Worm (Caenorhabditis elegans): ENCODE data around the gene ceh-99.
A peak's percentile ranks its signal among the peaks of the same experiment; 100 is the strongest.

ceh-99 gene

DNA sequence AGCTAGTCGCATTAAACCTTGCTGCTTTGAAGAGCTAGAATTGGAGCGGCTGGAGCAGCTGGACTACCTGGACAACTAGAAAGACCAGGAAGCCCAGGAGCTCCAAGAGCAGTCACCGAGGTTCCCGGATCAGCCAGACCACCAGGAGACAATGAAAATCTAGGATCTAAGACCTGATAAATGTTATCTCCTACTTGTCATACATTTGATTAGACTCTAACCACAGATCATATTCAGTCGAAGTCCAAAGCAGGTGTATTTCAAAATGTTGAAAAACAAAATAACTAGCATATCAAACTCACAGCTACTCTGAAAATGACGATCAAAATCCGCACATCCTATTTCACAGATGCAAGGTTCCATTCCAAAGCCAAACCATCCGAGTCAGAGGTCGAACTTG is 27.8 kb upstream of the ceh-99 start, which contains the start of gene srz-6:
Gene srz-6, plus strand, starts transcription at position 301 of the 400 bp plus-strand sequence.
- TF ChIP-seq F13H6.1 (tag; optimal IDR thresholded peaks at IDR 0.05): no peak
- TF ChIP-seq aly-2 (tag; optimal IDR thresholded peaks at IDR 0.05): no peak
- TF ChIP-seq gmeb-1 (tag; optimal IDR thresholded peaks at IDR 0.05): no peak

DNA sequence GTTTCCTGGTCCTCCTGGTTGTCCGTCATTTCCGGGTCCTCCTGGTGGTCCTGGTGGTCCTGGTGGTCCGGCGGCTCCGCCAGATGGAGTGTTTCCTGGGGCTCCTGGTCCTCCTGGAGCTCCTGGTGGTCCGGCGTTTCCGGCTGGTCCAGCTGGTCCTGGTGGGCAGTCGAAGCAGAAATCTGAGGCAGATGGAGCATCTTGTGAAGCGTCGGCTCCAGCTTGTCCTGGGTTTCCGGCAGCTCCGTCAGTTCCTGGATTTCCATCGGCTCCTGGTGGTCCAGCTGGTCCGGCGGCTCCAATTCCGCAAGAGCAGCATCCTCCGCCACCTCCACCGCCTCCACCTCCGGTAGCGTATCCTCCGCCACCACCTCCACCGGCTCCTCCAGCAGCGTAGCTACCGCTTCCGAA is 25.7 kb upstream of the ceh-99 start:
- no peak for TF ChIP-seq elt-3 (tag; optimal IDR thresholded peaks at IDR 0.05)
- no peak for TF ChIP-seq ceh-82 (tag; optimal IDR thresholded peaks at IDR 0.05)

DNA sequence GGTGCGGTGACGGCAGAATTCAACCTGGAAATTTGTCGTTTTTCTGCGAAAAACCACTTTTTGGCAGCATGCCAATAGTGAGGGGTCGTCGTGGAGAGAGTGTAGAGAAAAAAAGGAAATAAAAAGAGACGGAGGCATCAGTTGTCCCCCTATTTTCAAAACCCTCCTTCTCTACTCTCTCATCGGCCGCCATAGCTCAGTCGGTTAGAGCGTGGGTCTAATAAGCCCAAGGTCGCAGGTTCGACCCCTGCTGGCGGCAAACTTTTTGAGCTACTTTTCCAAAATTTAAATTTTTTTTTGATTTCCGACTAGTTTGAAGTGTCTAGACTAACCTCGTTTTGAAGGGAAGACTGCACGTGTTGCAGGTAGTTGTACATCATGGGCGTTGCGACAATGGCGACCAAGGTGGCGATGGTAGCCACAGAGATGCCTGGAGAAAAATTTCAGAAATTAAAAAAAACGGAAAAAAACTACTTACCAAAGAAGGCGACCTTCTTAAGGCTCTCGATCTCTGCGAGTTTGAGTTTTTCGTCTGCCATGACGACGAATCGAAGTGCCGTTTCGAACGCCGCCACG is 25.1 kb upstream of the ceh-99 start, which contains the start of gene col-85:
Gene col-85, minus strand, starts transcription at position 540 of the 576 bp plus-strand sequence.
- no peak for TF ChIP-seq ceh-16 (tag; optimal IDR thresholded peaks at IDR 0.05)
- no peak for TF ChIP-seq skn-1 (tag; optimal IDR thresholded peaks at IDR 0.05)
- peak; percentile 71 for TF ChIP-seq unc-55 (GFP tag; optimal IDR thresholded peaks at IDR 0.05)
- peak; percentile 69 for TF ChIP-seq gmeb-1 (tag; optimal IDR thresholded peaks at IDR 0.05)
- no peak for TF ChIP-seq mab-5 (tag; optimal IDR thresholded peaks at IDR 0.05)
- TF ChIP-seq ztf-4 (tag; optimal IDR thresholded peaks at IDR 0.05): no peak
- TF ChIP-seq ztf-11 (tag; optimal IDR thresholded peaks at IDR 0.05): no peak
- TF ChIP-seq nhr-25 (tag; optimal IDR thresholded peaks at IDR 0.05): no peak
- TF ChIP-seq ceh-82 (tag; optimal IDR thresholded peaks at IDR 0.05): no peak
- peak; percentile 85 for TF ChIP-seq sma-9 (GFP tag; optimal IDR thresholded peaks at IDR 0.05)
- TF ChIP-seq sma-9 (tag; optimal IDR thresholded peaks at IDR 0.05): no peak
- TF ChIP-seq F13H6.1 (tag; optimal IDR thresholded peaks at IDR 0.05): peak; percentile 67
- TF ChIP-seq crh-2 (tag; optimal IDR thresholded peaks at IDR 0.05): peak; percentile 60
- peak; percentile 92 for TF ChIP-seq snpc-4 (tag; optimal IDR thresholded peaks at IDR 0.05)
- TF ChIP-seq Y55F3AM.14 (GFP tag; optimal IDR thresholded peaks at IDR 0.05): peak; percentile 54
- TF ChIP-seq fos-1 (tag; optimal IDR thresholded peaks at IDR 0.05): peak; percentile 49
- TF ChIP-seq nhr-12 (tag; optimal IDR thresholded peaks at IDR 0.05): no peak
- TF ChIP-seq lin-39 (tag; optimal IDR thresholded peaks at IDR 0.05): no peak
- no peak for TF ChIP-seq aly-2 (tag; optimal IDR thresholded peaks at IDR 0.05)
- TF ChIP-seq nhr-23 (tag; optimal IDR thresholded peaks at IDR 0.05): no peak
- no peak for TF ChIP-seq elt-1 (tag; optimal IDR thresholded peaks at IDR 0.05)
- TF ChIP-seq dmd-4 (tag; optimal IDR thresholded peaks at IDR 0.05): no peak
- TF ChIP-seq nhr-11 (tag; optimal IDR thresholded peaks at IDR 0.05): peak; percentile 8
- peak; percentile 46 for TF ChIP-seq sem-4 (tag; optimal IDR thresholded peaks at IDR 0.05)
- TF ChIP-seq C34F6.9 (tag; optimal IDR thresholded peaks at IDR 0.05): peak; percentile 56
- no peak for TF ChIP-seq ztf-1 (GFP tag; conservative IDR thresholded peaks at IDR 0.05)
- no peak for TF ChIP-seq nhr-10 (tag; optimal IDR thresholded peaks at IDR 0.05)
- no peak for TF ChIP-seq R02D3.7 (tag; optimal IDR thresholded peaks at IDR 0.05)
- TF ChIP-seq sma-3 (GFP tag; optimal IDR thresholded peaks at IDR 0.05): peak; percentile 65
- TF ChIP-seq blmp-1 (tag; optimal IDR thresholded peaks at IDR 0.05; ENCODE audit: insufficient read depth): no peak
- TF ChIP-seq unc-62 (GFP tag; optimal IDR thresholded peaks at IDR 0.05): no peak
- TF ChIP-seq elt-3 (tag; optimal IDR thresholded peaks at IDR 0.05): no peak
- TF ChIP-seq unc-39 (tag; optimal IDR thresholded peaks at IDR 0.05): no peak
- peak; percentile 47 for TF ChIP-seq nhr-6 (tag; optimal IDR thresholded peaks at IDR 0.05)
- no peak for TF ChIP-seq nhr-237 (tag; optimal IDR thresholded peaks at IDR 0.05)
- TF ChIP-seq lin-11 (tag; optimal IDR thresholded peaks at IDR 0.05): peak; percentile 69
- no peak for TF ChIP-seq ZK546.5 (tag; optimal IDR thresholded peaks at IDR 0.05)
- TF ChIP-seq peb-1 (tag; optimal IDR thresholded peaks at IDR 0.05): no peak
- TF ChIP-seq nhr-129 (tag; optimal IDR thresholded peaks at IDR 0.05): peak; percentile 75
- no peak for TF ChIP-seq lin-13 (GFP tag; optimal IDR thresholded peaks at IDR 0.05)
- TF ChIP-seq mdl-1 (tag; optimal IDR thresholded peaks at IDR 0.05): no peak
- no peak for TF ChIP-seq ama-1 (optimal IDR thresholded peaks at IDR 0.05)
- no peak for TF ChIP-seq mbf-1 (tag; optimal IDR thresholded peaks at IDR 0.05)
- TF ChIP-seq nhr-21 (tag; optimal IDR thresholded peaks at IDR 0.05): peak; percentile 60
- TF ChIP-seq nhr-77 (tag; optimal IDR thresholded peaks at IDR 0.05): no peak
- no peak for TF ChIP-seq zag-1 (tag; optimal IDR thresholded peaks at IDR 0.05)
- peak; percentile 53 for TF ChIP-seq egl-27 (tag; optimal IDR thresholded peaks at IDR 0.05)
- TF ChIP-seq alr-1 (tag; optimal IDR thresholded peaks at IDR 0.05): no peak
- peak; percentile 68 to 70 for TF ChIP-seq lsy-2 (tag; optimal IDR thresholded peaks at IDR 0.05)
